Fruit fly (Drosophila melanogaster) whole organism, embryonic: ENCODE data around the gene Spn75F.

ENCODE experiments used
- Asciz ChIP-seq: fragments of 200-800 bp; sonication (Bioruptor generic); optimal IDR thresholded peaks from 2 replicates; lab custom pipeline; 2017; ENCODE audit warnings: missing biosample characterization, mild to moderate bottlenecking, missing genetic modification characterization, missing genetic modification reagents
- Bdp1 ChIP-seq: fragments of 200-800 bp; sonication (Bioruptor generic); optimal IDR thresholded peaks from 3 replicates; lab custom pipeline; 2016; ENCODE audit warnings: missing biosample characterization, missing genetic modification characterization
- Bgb ChIP-seq: fragments of 200-800 bp; sonication (Bioruptor generic); IDR thresholded peaks from 2 replicates; pipeline ENCODE4 v1.3.6; 2022; ENCODE audit warnings: missing biosample characterization, missing genetic modification characterization; ENCODE audit not compliant: partially characterized antibody
- CG10654 ChIP-seq: fragments of 200-800 bp; sonication (Bioruptor generic); optimal IDR thresholded peaks from 2 replicates; lab custom pipeline; 2016; ENCODE audit warnings: missing biosample characterization, missing genetic modification characterization
- CG11456 ChIP-seq: fragments of 200-800 bp; sonication (Bioruptor generic); IDR thresholded peaks from 3 replicates; pipeline ENCODE4 v1.3.6; 2022; ENCODE audit warnings: missing biosample characterization, missing genetic modification characterization
- CG11560 ChIP-seq: fragments of 200-800 bp; sonication (Bioruptor generic); IDR thresholded peaks from 3 replicates; pipeline ENCODE4 v1.3.6; 2022; ENCODE audit warnings: missing biosample characterization, missing genetic modification characterization
- CG12299 ChIP-seq: fragments of 200-800 bp; sonication (Bioruptor generic); optimal IDR thresholded peaks from 2 replicates; lab custom pipeline; 2018; ENCODE audit warnings: missing biosample characterization, mild to moderate bottlenecking, missing genetic modification characterization
- CG15479 ChIP-seq: fragments of 200-800 bp; sonication (Bioruptor generic); optimal IDR thresholded peaks from 3 replicates; lab custom pipeline; 2019; ENCODE audit warnings: missing biosample characterization, mild to moderate bottlenecking, missing genetic modification characterization, moderate library complexity
- CG1602 ChIP-seq: fragments of 200-800 bp; sonication (Bioruptor generic); optimal IDR thresholded peaks from 3 replicates; lab custom pipeline; 2016; ENCODE audit warnings: missing biosample characterization, missing genetic modification characterization
- CG16813 ChIP-seq: fragments of 200-800 bp; sonication (Bioruptor generic); IDR thresholded peaks from 3 replicates; pipeline ENCODE4 v1.3.6; 2022; ENCODE audit warnings: missing biosample characterization, missing genetic modification characterization; ENCODE audit not compliant: partially characterized antibody
- CG18011 ChIP-seq: fragments of 200-800 bp; sonication (Bioruptor generic); optimal IDR thresholded peaks from 2 replicates; lab custom pipeline; 2017; ENCODE audit warnings: missing biosample characterization, missing genetic modification characterization, mild to moderate bottlenecking, moderate library complexity, missing genotype
- CG18764 ChIP-seq: fragments of 200-800 bp; sonication (Bioruptor generic); optimal IDR thresholded peaks from 3 replicates; lab custom pipeline; 2016; ENCODE audit warnings: missing biosample characterization, missing genetic modification characterization
- CG2202 ChIP-seq: fragments of 200-800 bp; sonication (Bioruptor generic); optimal IDR thresholded peaks from 2 replicates; lab custom pipeline; 2018; ENCODE audit warnings: missing biosample characterization, mild to moderate bottlenecking, missing genetic modification characterization
- CG3726 ChIP-seq: fragments of 200-800 bp; sonication (Bioruptor generic); IDR thresholded peaks from 3 replicates; pipeline ENCODE4, ENCODE4 v1.3.6; 2022; ENCODE audit warnings: missing biosample characterization, missing genetic modification characterization
- CG3838 ChIP-seq: fragments of 200-800 bp; sonication (Bioruptor generic); optimal IDR thresholded peaks from 3 replicates; lab custom pipeline; 2016; ENCODE audit warnings: missing biosample characterization, missing genetic modification characterization
- CG43689 ChIP-seq: fragments of 200-800 bp; sonication (Bioruptor generic); IDR thresholded peaks from 2 replicates; pipeline ENCODE4 v1.3.6; 2022; ENCODE audit warnings: missing biosample characterization, missing genetic modification characterization
- CG5245 ChIP-seq: fragments of 200-800 bp; sonication (Bioruptor generic); optimal IDR thresholded peaks from 3 replicates; lab custom pipeline; 2016; ENCODE audit warnings: missing biosample characterization, missing genetic modification characterization
- CG6254 ChIP-seq: fragments of 200-800 bp; sonication (Bioruptor generic); optimal IDR thresholded peaks from 3 replicates; lab custom pipeline; 2017; ENCODE audit warnings: mild to moderate bottlenecking, missing biosample characterization, missing genetic modification reagents, missing genetic modification characterization
- CG7745 ChIP-seq: fragments of 200-800 bp; sonication (Bioruptor generic); optimal IDR thresholded peaks from 2 replicates; lab custom pipeline; 2018; ENCODE audit warnings: missing biosample characterization, mild to moderate bottlenecking, missing genetic modification characterization, moderate library complexity
- Deaf1 ChIP-seq: fragments of 200-800 bp; optimal IDR thresholded peaks from 3 replicates; lab custom pipeline; 2019; ENCODE audit warnings: missing biosample characterization, mild to moderate bottlenecking, missing genetic modification characterization, moderate library complexity
- Dfd ChIP-seq, 2 experiments: fragments of >200 bp; optimal IDR thresholded peaks; 2 replicates each; lab custom pipeline; 2017; ENCODE audit warnings: missing biosample characterization in 2 of 2, missing genetic modification characterization in 2 of 2
- Dll ChIP-seq: fragments of 200-800 bp; sonication (Bioruptor generic); IDR thresholded peaks from 4 replicates; pipeline ENCODE4 v1.3.6; 2022; ENCODE audit warnings: missing biosample characterization, missing genetic modification characterization; ENCODE audit not compliant: partially characterized antibody
- Hr3 ChIP-seq: fragments of 200-800 bp; sonication (Bioruptor generic); optimal IDR thresholded peaks from 3 replicates; lab custom pipeline; 2016; ENCODE audit warnings: missing biosample characterization, missing genetic modification characterization
- Kr ChIP-seq: fragments of 200-800 bp; sonication (Bioruptor generic); optimal IDR thresholded peaks from 2 replicates; lab custom pipeline; 2017; ENCODE audit warnings: missing biosample characterization, mild to moderate bottlenecking, missing genetic modification characterization
- MTF-1 ChIP-seq: fragments of 200-800 bp; sonication (Bioruptor generic); optimal IDR thresholded peaks from 2 replicates; lab custom pipeline; 2018; ENCODE audit warnings: missing biosample characterization, mild to moderate bottlenecking, missing genetic modification characterization, borderline replicate concordance
- Meics ChIP-seq: fragments of 200-800 bp; sonication (Bioruptor generic); optimal IDR thresholded peaks from 2 replicates; lab custom pipeline; 2017; ENCODE audit warnings: missing biosample characterization, mild to moderate bottlenecking, missing genetic modification characterization
- NC2α ChIP-seq: fragments of 200-800 bp; sonication (Bioruptor generic); optimal IDR thresholded peaks from 2 replicates; lab custom pipeline; 2016; ENCODE audit warnings: missing biosample characterization, missing genetic modification characterization
- Nf-YB ChIP-seq: fragments of 200-800 bp; sonication (Bioruptor generic); optimal IDR thresholded peaks from 3 replicates; lab custom pipeline; 2019; ENCODE audit warnings: missing biosample characterization, mild to moderate bottlenecking, missing genetic modification characterization, moderate library complexity
- Rx ChIP-seq: fragments of 200-800 bp; sonication (Bioruptor generic); IDR thresholded peaks from 2 replicates; pipeline ENCODE4 v1.3.6; 2022; ENCODE audit warnings: missing biosample characterization, missing genetic modification characterization
- Scr ChIP-seq: fragments of 200-800 bp; sonication (Bioruptor generic); IDR thresholded peaks from 2 replicates; pipeline ENCODE4 v1.3.6; 2022; ENCODE audit warnings: missing biosample characterization, missing genetic modification characterization; ENCODE audit not compliant: partially characterized antibody
- Tbp ChIP-seq: fragments of >200 bp; optimal IDR thresholded peaks from 2 replicates; lab custom pipeline; 2018; ENCODE audit warnings: missing biosample characterization, missing genetic modification characterization
- Trl ChIP-seq, 3 experiments: fragments of >200 bp in 2 of 3; fragments of 200-800 bp in 1 of 3; sonication (Bioruptor generic) in 1 of 3; optimal IDR thresholded peaks; 2 replicates in 1 of 3; 3 replicates in 2 of 3; lab custom pipeline; 2016 to 2017; ENCODE audit warnings: missing biosample characterization in 1 of 3, missing genetic modification characterization in 1 of 3
- aop ChIP-seq: fragments of 200-800 bp; sonication (Bioruptor generic); IDR thresholded peaks from 2 replicates; pipeline ENCODE4 v1.3.6; 2022; ENCODE audit warnings: missing biosample characterization, missing genetic modification characterization
- bbx ChIP-seq: fragments of 200-800 bp; sonication (Bioruptor generic); IDR thresholded peaks from 2 replicates; pipeline ENCODE4 v1.3.6; 2022; ENCODE audit warnings: missing biosample characterization, missing genetic modification characterization; ENCODE audit not compliant: partially characterized antibody
- chif ChIP-seq, 2 experiments: fragments of 200-800 bp; sonication (Bioruptor generic); optimal IDR thresholded peaks; 3 replicates each; lab custom pipeline; 2016; ENCODE audit warnings: missing biosample characterization in 2 of 2, missing genetic modification characterization in 2 of 2
- chn ChIP-seq: fragments of 200-800 bp; sonication (Bioruptor generic); optimal IDR thresholded peaks from 2 replicates; lab custom pipeline; 2016; ENCODE audit warnings: missing biosample characterization, missing genetic modification characterization
- crc ChIP-seq: fragments of 200-800 bp; sonication (Bioruptor generic); optimal IDR thresholded peaks from 2 replicates; lab custom pipeline; 2016; ENCODE audit warnings: missing biosample characterization, missing genetic modification characterization
- disco-r ChIP-seq: fragments of 200-800 bp; sonication (Bioruptor generic); optimal IDR thresholded peaks from 2 replicates; lab custom pipeline; 2016; ENCODE audit warnings: missing biosample characterization, missing genetic modification characterization
- dmrt99B ChIP-seq: fragments of 200-800 bp; sonication (Bioruptor generic); optimal IDR thresholded peaks from 2 replicates; lab custom pipeline; 2018; ENCODE audit warnings: missing biosample characterization, mild to moderate bottlenecking, missing genetic modification characterization, moderate library complexity
- dpn ChIP-seq, 2 experiments: fragments of 200-800 bp; sonication (Bioruptor generic); optimal IDR thresholded peaks; 3 replicates each; lab custom pipeline; 2016; ENCODE audit warnings: missing biosample characterization in 2 of 2, missing genetic modification characterization in 2 of 2
- emc ChIP-seq: fragments of 200-800 bp; sonication (Bioruptor generic); optimal IDR thresholded peaks from 2 replicates; lab custom pipeline; 2016; ENCODE audit warnings: missing biosample characterization, missing genetic modification characterization
- fd102C ChIP-seq: fragments of 200-800 bp; sonication (Bioruptor generic); optimal IDR thresholded peaks from 2 replicates; lab custom pipeline; 2018; ENCODE audit warnings: missing biosample characterization, mild to moderate bottlenecking, missing genetic modification characterization, moderate library complexity
- fu2 ChIP-seq: fragments of 200-800 bp; sonication (Bioruptor generic); optimal IDR thresholded peaks from 2 replicates; lab custom pipeline; 2016; ENCODE audit warnings: missing biosample characterization, missing genetic modification characterization
- kni ChIP-seq: fragments of 200-800 bp; sonication (Bioruptor generic); optimal IDR thresholded peaks from 3 replicates; lab custom pipeline; 2017; ENCODE audit warnings: mild to moderate bottlenecking, missing biosample characterization, missing genetic modification reagents, missing genetic modification characterization
- pfk ChIP-seq: fragments of 200-800 bp; sonication (Bioruptor generic); optimal IDR thresholded peaks from 2 replicates; lab custom pipeline; 2018; ENCODE audit warnings: missing biosample characterization, mild to moderate bottlenecking, missing genetic modification characterization, moderate library complexity
- ranshi ChIP-seq: fragments of 200-800 bp; sonication (Bioruptor generic); IDR thresholded peaks from 2 replicates; pipeline ENCODE4 v1.3.6; 2022; ENCODE audit warnings: missing biosample characterization, missing genetic modification characterization
- sd ChIP-seq: fragments of 200-800 bp; sonication (Bioruptor generic); optimal IDR thresholded peaks from 3 replicates; lab custom pipeline; 2018; ENCODE audit warnings: missing biosample characterization, mild to moderate bottlenecking, missing genetic modification characterization, moderate library complexity
- unpg ChIP-seq: fragments of 200-800 bp; sonication (Bioruptor generic); optimal IDR thresholded peaks from 3 replicates; lab custom pipeline; 2018; ENCODE audit warnings: missing biosample characterization, mild to moderate bottlenecking, missing genetic modification characterization, moderate library complexity
- wdn ChIP-seq: fragments of 200-800 bp; sonication (Bioruptor generic); IDR thresholded peaks from 2 replicates; pipeline ENCODE4 v1.3.6; 2022; ENCODE audit warnings: missing biosample characterization, missing genetic modification characterization
- zen ChIP-seq: fragments of 200-800 bp; sonication (Bioruptor generic); optimal IDR thresholded peaks from 3 replicates; lab custom pipeline; 2018; ENCODE audit warnings: missing biosample characterization, mild to moderate bottlenecking, missing genetic modification characterization, moderate library complexity

The Spn75F gene

DNA sequence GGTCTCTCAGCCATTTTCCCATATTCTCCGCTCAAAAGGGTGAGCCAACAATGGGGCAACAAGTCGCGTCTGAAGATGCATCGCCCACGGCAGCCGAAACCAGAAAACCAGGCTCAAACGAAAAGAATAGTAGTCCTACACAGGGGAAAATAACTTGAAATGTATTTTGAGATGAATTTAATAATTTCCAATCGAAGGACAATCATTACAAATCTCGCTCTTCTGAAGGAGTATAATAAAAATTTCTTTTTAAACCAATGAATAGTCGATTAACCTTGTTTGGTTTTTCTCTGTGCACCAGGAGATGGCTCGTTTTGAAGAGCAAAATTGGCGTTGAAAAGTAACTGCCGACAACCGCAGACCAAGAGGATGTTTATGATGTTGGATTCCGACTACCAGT is 30.4 kb upstream of the Spn75F start (continued):
- TF ChIP-seq dpn (GFP tag; optimal IDR thresholded peaks at IDR 0.05; lab: Kevin White, UChicago), result peak in 1 of 2 experiments; percentile 34
- no peak for TF ChIP-seq fu2 (GFP tag; lab: Kevin White, UChicago)
- TF ChIP-seq CG11560 (tag; lab: Robert Waterston, UW), result no peak
- no peak for TF ChIP-seq CG7745 (tag; lab: Kevin White, UChicago)
- TF ChIP-seq Dfd (GFP tag; optimal IDR thresholded peaks at IDR 0.05; lab: Kevin White, UChicago), result no peak
- TF ChIP-seq CG2202 (tag; lab: Kevin White, UChicago), result peak; percentile 18
- TF ChIP-seq pfk (GFP tag; lab: Kevin White, UChicago), result no peak
- no peak for TF ChIP-seq Bgb (GFP tag; lab: Robert Waterston, UW)
- TF ChIP-seq Trl (optimal IDR thresholded peaks at IDR 0.05; lab: Kevin White, UChicago), result no peak
- TF ChIP-seq Trl (GFP tag; optimal IDR thresholded peaks at IDR 0.05; lab: Kevin White, UChicago), result no peak
- no peak for TF ChIP-seq zen (tag; lab: Kevin White, UChicago)
- no peak for TF ChIP-seq CG16813 (GFP tag; lab: Robert Waterston, UW)
- TF ChIP-seq Scr, result no peak
- no peak for TF ChIP-seq kni
- TF ChIP-seq Kr (GFP tag; lab: Kevin White, UChicago), result no peak
- TF ChIP-seq CG11456, result no peak
- no peak for TF ChIP-seq Tbp (GFP tag; lab: Kevin White, UChicago)
- TF ChIP-seq crc (GFP tag; lab: Kevin White, UChicago), result no peak
- TF ChIP-seq fd102C (GFP tag; lab: Kevin White, UChicago), result no peak
- TF ChIP-seq CG10654 (GFP tag; lab: Kevin White, UChicago), result no peak
- TF ChIP-seq aop (GFP tag; lab: Robert Waterston, UW), result no peak
- no peak for TF ChIP-seq CG3726 (GFP tag; lab: Robert Waterston, UW)
- TF ChIP-seq wdn (GFP tag; lab: Robert Waterston, UW), result no peak
- TF ChIP-seq Deaf1 (tag; lab: Kevin White, UChicago), result no peak
- TF ChIP-seq CG5245, result peak; percentile 33
- TF ChIP-seq bbx, result no peak
- peak; percentile 42 for TF ChIP-seq unpg (GFP tag; lab: Kevin White, UChicago)
- TF ChIP-seq Bdp1 (GFP tag; lab: Kevin White, UChicago), result no peak
- TF ChIP-seq CG12299, result no peak
- no peak for TF ChIP-seq Meics (GFP tag; lab: Kevin White, UChicago)
- no peak for TF ChIP-seq CG1602 (GFP tag; lab: Kevin White, UChicago)
- TF ChIP-seq disco-r, result no peak
- TF ChIP-seq CG18011 (GFP tag; lab: Kevin White, UChicago), result no peak
- no peak for TF ChIP-seq CG43689
- TF ChIP-seq CG18764 (GFP tag; lab: Kevin White, UChicago), result no peak
- no peak for TF ChIP-seq emc
- TF ChIP-seq NC2α, result no peak
- TF ChIP-seq Rx (GFP tag; lab: Robert Waterston, UW), result no peak; the same call in 1 of the 2 replicates
- no peak for TF ChIP-seq Nf-YB (GFP tag; lab: Kevin White, UChicago)
- peak; percentile 54; the same call in 1 of the 2 replicates for TF ChIP-seq ranshi (GFP tag; lab: Robert Waterston, UW)
- TF ChIP-seq Asciz, result no peak
- peak; percentile 21 for TF ChIP-seq chn (GFP tag; lab: Kevin White, UChicago)
- peak; percentile 9 for TF ChIP-seq dmrt99B
- TF ChIP-seq CG15479, result no peak
- no peak for TF ChIP-seq sd (tag; lab: Kevin White, UChicago)
- no peak for TF ChIP-seq MTF-1 (GFP tag; lab: Kevin White, UChicago)
- no peak for TF ChIP-seq CG6254
- TF ChIP-seq chif (GFP tag; optimal IDR thresholded peaks at IDR 0.05; lab: Kevin White, UChicago), result peak in 1 of 2 experiments; percentile 59
- TF ChIP-seq CG3838 (GFP tag; lab: Kevin White, UChicago), result no peak
- no peak for TF ChIP-seq Dll
- TF ChIP-seq Hr3 (GFP tag; lab: Kevin White, UChicago), result no peak
